Fruit fly (Drosophila melanogaster) whole organism, embryonic: ENCODE results near the gene CG14244.

Source experiments
- Abd-B ChIP-seq: fragments of 200-800 bp; sonication (Bioruptor generic); optimal IDR thresholded peaks from 2 replicates; lab custom pipeline; 2018; ENCODE audit warnings: missing biosample characterization, mild to moderate bottlenecking, missing genetic modification characterization, moderate library complexity
- Atf-2 ChIP-seq: fragments of 200-800 bp; sonication (Bioruptor generic); optimal IDR thresholded peaks from 2 replicates; lab custom pipeline; 2016; ENCODE audit warnings: missing biosample characterization, missing genetic modification characterization
- BEAF-32 ChIP-seq: fragments of 200-800 bp; sonication (Bioruptor generic); optimal IDR thresholded peaks from 3 replicates; lab custom pipeline; 2017; ENCODE audit warnings: missing biosample characterization, missing genetic modification characterization, mild to moderate bottlenecking, moderate library complexity, missing genetic modification reagents
- Bdp1 ChIP-seq: fragments of 200-800 bp; sonication (Bioruptor generic); optimal IDR thresholded peaks from 3 replicates; lab custom pipeline; 2016; ENCODE audit warnings: missing biosample characterization, missing genetic modification characterization
- CG10366 ChIP-seq: fragments of 200-800 bp; sonication (Bioruptor generic); IDR thresholded peaks from 2 replicates; pipeline ENCODE4 v1.3.6; 2022; ENCODE audit warnings: missing biosample characterization, missing genetic modification characterization
- CG13624 ChIP-seq: fragments of 200-800 bp; sonication (Bioruptor generic); optimal IDR thresholded peaks from 2 replicates; lab custom pipeline; 2016; ENCODE audit warnings: missing biosample characterization, missing genetic modification characterization
- CG1602 ChIP-seq: fragments of 200-800 bp; sonication (Bioruptor generic); optimal IDR thresholded peaks from 3 replicates; lab custom pipeline; 2016; ENCODE audit warnings: missing biosample characterization, missing genetic modification characterization
- CG17912 ChIP-seq: fragments of 200-800 bp; sonication (Bioruptor generic); optimal IDR thresholded peaks from 2 replicates; lab custom pipeline; 2018; ENCODE audit warnings: missing biosample characterization, mild to moderate bottlenecking, missing genetic modification characterization
- CG3065 ChIP-seq: fragments of 200-800 bp; sonication (Bioruptor generic); optimal IDR thresholded peaks from 2 replicates; lab custom pipeline; 2016; ENCODE audit warnings: missing biosample characterization, missing genetic modification characterization
- CG3847 ChIP-seq: fragments of 200-800 bp; sonication (Bioruptor generic); IDR thresholded peaks from 2 replicates; pipeline ENCODE4 v1.3.6; 2022; ENCODE audit warnings: missing biosample characterization, missing genetic modification characterization
- CG4328 ChIP-seq: fragments of 200-800 bp; sonication (Bioruptor generic); optimal IDR thresholded peaks from 3 replicates; lab custom pipeline; 2017; ENCODE audit warnings: missing biosample characterization, missing genetic modification reagents, missing genetic modification characterization
- CG7357 ChIP-seq: fragments of 200-800 bp; sonication (Bioruptor generic); IDR thresholded peaks from 3 replicates; pipeline ENCODE4 v1.3.6; 2022; ENCODE audit warnings: missing biosample characterization, missing genetic modification characterization
- CG8765 ChIP-seq: fragments of 200-800 bp; sonication (Bioruptor generic); IDR thresholded peaks from 2 replicates; pipeline ENCODE4 v1.3.6; 2022; ENCODE audit warnings: missing biosample characterization, missing genetic modification characterization
- CG9215 ChIP-seq: fragments of 200-800 bp; sonication (Bioruptor generic); IDR thresholded peaks from 2 replicates; pipeline ENCODE4 v1.3.6; 2022; ENCODE audit warnings: missing biosample characterization, missing genetic modification characterization
- CG9797 ChIP-seq: fragments of 200-800 bp; sonication (Bioruptor generic); optimal IDR thresholded peaks from 3 replicates; lab custom pipeline; 2018; ENCODE audit warnings: missing biosample characterization, mild to moderate bottlenecking, missing genetic modification characterization
- Chrac-16 ChIP-seq: fragments of 200-800 bp; sonication (Bioruptor generic); optimal IDR thresholded peaks from 3 replicates; lab custom pipeline; 2016; ENCODE audit warnings: missing biosample characterization, missing genetic modification characterization
- D ChIP-seq, 2 experiments: fragments of 200-800 bp in 1 of 2; fragments of >200 bp in 1 of 2; sonication (Bioruptor generic) in 1 of 2; optimal IDR thresholded peaks; 2 replicates in 1 of 2; 3 replicates in 1 of 2; lab custom pipeline; 2017; ENCODE audit warnings: mild to moderate bottlenecking in 1 of 2, missing biosample characterization in 1 of 2, missing genetic modification characterization in 1 of 2, missing genetic modification reagents in 1 of 2
- Dek ChIP-seq: fragments of 200-800 bp; sonication (Bioruptor generic); optimal IDR thresholded peaks from 3 replicates; lab custom pipeline; 2019; ENCODE audit warnings: missing biosample characterization, mild to moderate bottlenecking, missing genetic modification characterization, moderate library complexity
- Dref ChIP-seq: fragments of 200-800 bp; sonication (Bioruptor generic); IDR thresholded peaks from 2 replicates; pipeline ENCODE4 v1.3.6; 2022; ENCODE audit warnings: missing biosample characterization, missing genetic modification characterization
- Fer1 ChIP-seq: fragments of 200-800 bp; sonication (Bioruptor generic); optimal IDR thresholded peaks from 2 replicates; lab custom pipeline; 2017; ENCODE audit warnings: missing biosample characterization, mild to moderate bottlenecking, missing genetic modification characterization
- H2.0 ChIP-seq: fragments of 200-800 bp; sonication (Bioruptor generic); IDR thresholded peaks from 2 replicates; pipeline ENCODE4 v1.3.6; 2022; ENCODE audit warnings: missing biosample characterization, missing genetic modification characterization
- HLH4C ChIP-seq: fragments of 200-800 bp; sonication (Bioruptor generic); IDR thresholded peaks from 3 replicates; pipeline ENCODE4 v1.3.6; 2022; ENCODE audit warnings: missing biosample characterization, missing genetic modification characterization; ENCODE audit not compliant: partially characterized antibody
- Hr3 ChIP-seq: fragments of 200-800 bp; sonication (Bioruptor generic); optimal IDR thresholded peaks from 3 replicates; lab custom pipeline; 2016; ENCODE audit warnings: missing biosample characterization, missing genetic modification characterization
- Hr51 ChIP-seq, 2 experiments: fragments of 200-800 bp; sonication (Bioruptor generic); optimal IDR thresholded peaks; 2 replicates in 1 of 2; 3 replicates in 1 of 2; lab custom pipeline; 2016 to 2018; ENCODE audit warnings: missing biosample characterization in 2 of 2, missing genetic modification characterization in 2 of 2, mild to moderate bottlenecking in 1 of 2, moderate library complexity in 1 of 2
- Lhr ChIP-seq: fragments of 200-800 bp; sonication (Bioruptor generic); optimal IDR thresholded peaks from 3 replicates; lab custom pipeline; 2017; ENCODE audit warnings: mild to moderate bottlenecking, missing biosample characterization, missing genetic modification reagents, missing genetic modification characterization
- MTF-1 ChIP-seq: fragments of 200-800 bp; sonication (Bioruptor generic); optimal IDR thresholded peaks from 2 replicates; lab custom pipeline; 2018; ENCODE audit warnings: missing biosample characterization, mild to moderate bottlenecking, missing genetic modification characterization, borderline replicate concordance
- Opbp ChIP-seq: fragments of 200-800 bp; sonication (Bioruptor generic); IDR thresholded peaks from 3 replicates; pipeline ENCODE4 v1.3.6; 2022; ENCODE audit warnings: missing biosample characterization, missing genetic modification characterization; ENCODE audit not compliant: partially characterized antibody
- Sox102F ChIP-seq: fragments of 200-800 bp; sonication (Bioruptor generic); optimal IDR thresholded peaks from 2 replicates; lab custom pipeline; 2018; ENCODE audit warnings: missing biosample characterization, mild to moderate bottlenecking, missing genetic modification characterization, moderate library complexity
- Spps ChIP-seq: fragments of 200-800 bp; sonication (Bioruptor generic); optimal IDR thresholded peaks from 2 replicates; lab custom pipeline; 2018; ENCODE audit warnings: missing biosample characterization, mild to moderate bottlenecking, missing genetic modification characterization
- Usf ChIP-seq: fragments of 200-800 bp; sonication (Bioruptor generic); optimal IDR thresholded peaks from 2 replicates; lab custom pipeline; 2017; ENCODE audit warnings: missing genotype, missing biosample characterization, missing genetic modification characterization
- Xbp1 ChIP-seq: fragments of 200-800 bp; sonication (Bioruptor generic); optimal IDR thresholded peaks from 3 replicates; lab custom pipeline; 2016; ENCODE audit warnings: missing biosample characterization, mild to moderate bottlenecking, missing genetic modification characterization
- amos ChIP-seq: fragments of 200-800 bp; sonication (Bioruptor generic); IDR thresholded peaks from 2 replicates; pipeline ENCODE4 v1.3.6; 2022; ENCODE audit warnings: missing biosample characterization, missing genetic modification characterization; ENCODE audit not compliant: partially characterized antibody
- az2 ChIP-seq: fragments of 200-800 bp; sonication (Bioruptor generic); optimal IDR thresholded peaks from 3 replicates; lab custom pipeline; 2016; ENCODE audit warnings: missing biosample characterization, missing genetic modification characterization
- bab2 ChIP-seq: fragments of 200-800 bp; sonication (Bioruptor generic); optimal IDR thresholded peaks from 2 replicates; lab custom pipeline; 2016; ENCODE audit warnings: missing biosample characterization, missing genetic modification characterization
- ci ChIP-seq: fragments of 200-800 bp; sonication (Bioruptor generic); IDR thresholded peaks from 3 replicates; pipeline ENCODE4 v1.3.6; 2022; ENCODE audit warnings: missing biosample characterization, missing genetic modification characterization
- croc ChIP-seq: fragments of 200-800 bp; sonication (Bioruptor generic); conservative IDR thresholded peaks from 3 replicates; pipeline ENCODE4 v1.3.6; 2022; ENCODE audit warnings: missing biosample characterization, missing genetic modification characterization
- fru ChIP-seq: fragments of >200 bp; optimal IDR thresholded peaks from 2 replicates; lab custom pipeline; 2017
- grau ChIP-seq: fragments of 200-800 bp; optimal IDR thresholded peaks from 3 replicates; lab custom pipeline; 2019; ENCODE audit warnings: missing biosample characterization, mild to moderate bottlenecking, missing genetic modification characterization, moderate library complexity
- kay ChIP-seq: fragments of 200-800 bp; sonication (Bioruptor generic); optimal IDR thresholded peaks from 2 replicates; lab custom pipeline; 2016; ENCODE audit warnings: missing biosample characterization, missing genetic modification characterization
- ken ChIP-seq: fragments of 200-800 bp; sonication (Bioruptor generic); IDR thresholded peaks from 3 replicates; pipeline ENCODE4 v1.3.6; 2022; ENCODE audit warnings: missing biosample characterization, missing genetic modification characterization
- nmo ChIP-seq: fragments of 200-800 bp; sonication (Bioruptor generic); optimal IDR thresholded peaks from 2 replicates; lab custom pipeline; 2018; ENCODE audit warnings: missing biosample characterization, mild to moderate bottlenecking, missing genetic modification characterization, moderate library complexity
- oc ChIP-seq: fragments of 200-800 bp; sonication (Bioruptor generic); optimal IDR thresholded peaks from 2 replicates; lab custom pipeline; 2018; ENCODE audit warnings: missing biosample characterization, mild to moderate bottlenecking, missing genetic modification characterization, moderate library complexity
- phol ChIP-seq: fragments of 200-800 bp; sonication (Bioruptor generic); optimal IDR thresholded peaks from 3 replicates; lab custom pipeline; 2018; ENCODE audit warnings: missing biosample characterization, mild to moderate bottlenecking, missing genetic modification characterization, moderate library complexity
- sc ChIP-seq, 3 experiments: fragments of >200 bp in 2 of 3; fragments of 200-800 bp in 1 of 3; sonication (Bioruptor generic) in 1 of 3; optimal IDR thresholded peaks; 2 replicates in 2 of 3; 3 replicates in 1 of 3; lab custom pipeline; 2017; ENCODE audit warnings: mild to moderate bottlenecking in 1 of 3, missing biosample characterization in 1 of 3, missing genetic modification characterization in 1 of 3, missing genetic modification reagents in 1 of 3
- schlank ChIP-seq: fragments of 200-800 bp; sonication (Bioruptor generic); optimal IDR thresholded peaks from 2 replicates; lab custom pipeline; 2018; ENCODE audit warnings: missing biosample characterization, mild to moderate bottlenecking, missing genetic modification characterization
- ssp ChIP-seq: fragments of 200-800 bp; sonication (Bioruptor generic); IDR thresholded peaks from 2 replicates; pipeline ENCODE4 v1.3.6; 2022; ENCODE audit warnings: missing biosample characterization, missing genetic modification characterization
- sug ChIP-seq: fragments of 200-800 bp; optimal IDR thresholded peaks from 2 replicates; lab custom pipeline; 2019; ENCODE audit warnings: missing biosample characterization, mild to moderate bottlenecking, missing genetic modification characterization, moderate library complexity
- tin ChIP-seq: fragments of 200-800 bp; sonication (Bioruptor generic); optimal IDR thresholded peaks from 3 replicates; lab custom pipeline; 2016; ENCODE audit warnings: missing biosample characterization, missing genetic modification characterization
- toy ChIP-seq: fragments of 200-800 bp; sonication (Bioruptor generic); IDR thresholded peaks from 2 replicates; pipeline ENCODE4 v1.3.6; 2022; ENCODE audit warnings: missing biosample characterization, missing genetic modification characterization
- zf30C ChIP-seq: fragments of 200-800 bp; sonication (Bioruptor generic); optimal IDR thresholded peaks from 3 replicates; lab custom pipeline; 2018; ENCODE audit warnings: missing biosample characterization, mild to moderate bottlenecking, missing genetic modification characterization

CG14244 gene

dm6 chr3R:26717295-26717694, 8.6 kb upstream of the CG14244 start, which contains the start of gene CG6425:
TSS of gene CG6425 (minus strand) at chr3R:26717389.
- TF ChIP-seq D (optimal IDR thresholded peaks at IDR 0.05; lab: Kevin White, UChicago) (no peak), D (GFP tag; optimal IDR thresholded peaks at IDR 0.05; lab: Kevin White, UChicago) (no peak), ssp (GFP tag; lab: Robert Waterston, UW) (peak; percentile 97), CG10366 (GFP tag; lab: Robert Waterston, UW) (peak; percentile 38; the same call in 1 of the 2 replicates), nmo (GFP tag; lab: Kevin White, UChicago) (peak; percentile 68), BEAF-32 (GFP tag; lab: Kevin White, UChicago) (peak; percentile 48), grau (tag; lab: Kevin White, UChicago) (peak; percentile 38), amos (GFP tag; lab: Robert Waterston, UW) (peak; percentile 46), fru (lab: Kevin White, UChicago) (no peak), zf30C (GFP tag; lab: Kevin White, UChicago) (peak; percentile 25), bab2 (GFP tag; lab: Kevin White, UChicago) (no peak), Dek (peak; percentile 8), CG9797 (GFP tag; lab: Kevin White, UChicago) (peak; percentile 31), croc (no peak), sc (optimal IDR thresholded peaks at IDR 0.05; lab: Kevin White, UChicago) (no peak), sc (GFP tag; optimal IDR thresholded peaks at IDR 0.05; lab: Kevin White, UChicago) (no peak), Hr51 (GFP tag; optimal IDR thresholded peaks at IDR 0.05; lab: Kevin White, UChicago) (no peak), CG7357 (peak; percentile 98), ken (GFP tag; lab: Robert Waterston, UW) (0 out of 3 replicates have a peak, but pooled peaks have one; percentile 51), CG8765 (GFP tag; lab: Robert Waterston, UW) (no peak), CG4328 (GFP tag; lab: Kevin White, UChicago) (no peak), Spps (tag; lab: Kevin White, UChicago) (no peak), MTF-1 (no peak), sug (peak; percentile 26), HLH4C (GFP tag; lab: Robert Waterston, UW) (no peak), CG17912 (GFP tag; lab: Kevin White, UChicago) (no peak), Fer1 (GFP tag; lab: Kevin White, UChicago) (no peak), az2 (GFP tag; lab: Kevin White, UChicago) (peak; percentile 3), toy (GFP tag; lab: Robert Waterston, UW) (no peak), Sox102F (no peak), oc (tag; lab: Kevin White, UChicago) (no peak), Abd-B (GFP tag; lab: Kevin White, UChicago) (peak; percentile 60), Opbp (GFP tag; lab: Robert Waterston, UW) (no peak), CG13624 (GFP tag; lab: Kevin White, UChicago) (no peak), phol (tag; lab: Kevin White, UChicago) (peak; percentile 51), ci (GFP tag; lab: Robert Waterston, UW) (peak; percentile 13; the same call in 1 of the 3 replicates), Bdp1 (no peak), CG1602 (GFP tag; lab: Kevin White, UChicago) (peak; percentile 5), Lhr (GFP tag; lab: Kevin White, UChicago) (peak; percentile 37), CG3065 (GFP tag; lab: Kevin White, UChicago) (no peak), tin (GFP tag; lab: Kevin White, UChicago) (peak; percentile 14), Atf-2 (GFP tag; lab: Kevin White, UChicago) (no peak), Dref (GFP tag; lab: Robert Waterston, UW) (peak; percentile 44), CG9215 (GFP tag; lab: Robert Waterston, UW) (no peak), schlank (tag; lab: Kevin White, UChicago) (no peak), H2.0 (0 out of 2 replicates have a peak, but pooled peaks have one; percentile 25), Usf (GFP tag; lab: Kevin White, UChicago) (no peak), Hr3 (GFP tag; lab: Kevin White, UChicago) (peak; percentile 14), CG3847 (GFP tag; lab: Robert Waterston, UW) (peak; percentile 79), kay (no peak), Chrac-16 (no peak), Xbp1 (GFP tag; lab: Kevin White, UChicago) (peak; percentile 22)
